Worm (Caenorhabditis elegans) whole organism, mixed stage, embryonic: Measurements from ENCODE around the gene fbxb-117.

Experiments used
- ces-1 ChIP-seq: fragments of 150-350 bp; optimal IDR thresholded peaks from 2 replicates; lab custom pipeline; 2014; ENCODE audit warnings: missing biosample characterization, missing genetic modification reagents, missing genetic modification characterization
- mep-1 ChIP-seq: fragments of 150-350 bp; optimal IDR thresholded peaks from 2 replicates; lab custom pipeline; 2017; ENCODE audit warnings: missing biosample characterization, missing genetic modification reagents, missing genetic modification characterization, inconsistent platforms
- nhr-12 ChIP-seq: fragments of 150-350 bp; optimal IDR thresholded peaks from 2 replicates; lab custom pipeline; 2014; ENCODE audit warnings: missing biosample characterization, missing genetic modification characterization
- unc-39 ChIP-seq: fragments of 150-350 bp; optimal IDR thresholded peaks from 2 replicates; lab custom pipeline; 2014; ENCODE audit warnings: missing biosample characterization, missing genetic modification characterization
- ztf-11 ChIP-seq: fragments of 150-350 bp; optimal IDR thresholded peaks from 2 replicates; lab custom pipeline; 2014; ENCODE audit warnings: missing biosample characterization, missing genetic modification characterization

- TF ChIP-seq mep-1 (tag; lab: Kevin White, UChicago), result no peak
- no peak for TF ChIP-seq nhr-12
- no peak for TF ChIP-seq ztf-11
- no peak for TF ChIP-seq ces-1 (GFP tag; lab: Kevin White, UChicago)
- TF ChIP-seq unc-39 (tag; lab: Kevin White, UChicago), result no peak
Observed at ce11 chrV:19293025-19293424, 10.6 kb downstream of the fbxb-117 start, which contains the start of gene F55C9.5.
